Fruit fly (Drosophila melanogaster): ENCODE measurements around the gene He.
A peak's percentile ranks its signal among the peaks of the same experiment; 100 is the strongest.

Gene He

DNA sequence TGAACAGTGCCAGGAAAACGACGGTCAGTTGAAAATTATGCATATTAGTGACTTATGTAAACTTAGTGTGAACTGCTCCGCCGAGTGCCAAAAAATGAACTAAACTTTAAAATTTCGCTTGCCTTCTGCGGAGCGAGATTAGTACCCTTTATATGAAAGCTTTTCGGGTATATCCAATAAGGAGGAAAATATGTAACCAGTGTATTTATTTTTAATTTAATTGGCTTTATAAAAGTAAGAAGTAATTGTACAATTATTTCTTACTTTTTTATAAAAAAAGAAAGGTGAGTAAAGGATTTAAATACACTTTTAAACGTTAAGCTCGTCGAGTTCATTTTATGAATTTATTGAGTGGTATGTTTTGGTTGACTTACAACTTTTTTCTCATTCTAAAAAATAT, at the start of gene He:
Gene He, minus strand, starts transcription at position 101 of the 400 bp plus-strand sequence.
- TF ChIP-seq Xrp1 (GFP tag; IDR thresholded peaks at IDR 0.05) (no peak), Asciz (GFP tag; optimal IDR thresholded peaks at IDR 0.05) (no peak), CG17612 (GFP tag; IDR thresholded peaks at IDR 0.05) (no peak), CG13775 (GFP tag; optimal IDR thresholded peaks at IDR 0.05) (no peak), HLH3B (GFP tag; IDR thresholded peaks at IDR 0.05) (no peak)

DNA sequence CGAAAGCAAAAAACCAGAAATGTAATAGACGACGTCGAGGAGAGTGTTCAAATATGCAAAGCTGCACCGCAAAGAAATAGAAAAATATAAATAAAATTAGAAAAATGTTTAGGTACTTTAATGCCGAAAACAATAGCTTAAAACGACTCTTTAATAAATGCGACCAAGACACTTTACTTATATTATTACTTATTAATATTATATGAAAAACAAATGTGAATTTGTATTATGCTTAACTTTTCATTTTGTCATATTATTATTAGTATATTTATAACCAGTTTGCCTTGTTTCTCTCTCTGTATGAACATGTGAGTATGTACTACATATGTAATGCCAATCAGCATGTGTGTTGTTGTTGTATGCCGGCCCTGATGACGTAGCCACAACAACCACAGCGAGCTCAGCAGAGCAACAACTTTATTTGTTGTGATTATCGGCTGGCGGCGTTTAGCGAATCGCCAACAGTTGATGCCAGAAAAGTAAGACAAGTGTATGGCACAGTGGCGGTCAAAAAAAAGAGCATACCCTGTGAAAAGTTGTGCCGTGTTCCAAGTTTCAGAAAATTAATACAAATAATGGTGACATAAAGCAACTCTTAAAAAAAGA, 49.5 kb upstream of the He start:
- TF ChIP-seq pnt (GFP tag; optimal IDR thresholded peaks at IDR 0.05) = peak; percentile 13
- TF ChIP-seq Xrp1 (GFP tag; IDR thresholded peaks at IDR 0.05) = peak; percentile 93
- TF ChIP-seq Hr3 (GFP tag; optimal IDR thresholded peaks at IDR 0.05) = peak; percentile 92
- TF ChIP-seq ftz-f1 (GFP tag; optimal IDR thresholded peaks at IDR 0.05) = no peak
- peak; percentile 99 for TF ChIP-seq CG17361 (GFP tag; IDR thresholded peaks at IDR 0.05)
- TF ChIP-seq CG13296 (GFP tag; optimal IDR thresholded peaks at IDR 0.05) = peak; percentile 96
- TF ChIP-seq Taf1 (GFP tag; IDR thresholded peaks at IDR 0.05) = peak; percentile 87
- no peak for TF ChIP-seq Dfd (GFP tag; optimal IDR thresholded peaks at IDR 0.05)
- TF ChIP-seq ken (GFP tag; IDR thresholded peaks at IDR 0.05) = peak; percentile 50; the same call in 2 of the 3 replicates
- peak; percentile 92 for TF ChIP-seq fd96Cb (tag; optimal IDR thresholded peaks at IDR 0.05)
- TF ChIP-seq chif (GFP tag; optimal IDR thresholded peaks at IDR 0.05) = peak; percentile 51 to 53
- TF ChIP-seq CG12744 (GFP tag; optimal IDR thresholded peaks at IDR 0.05) = no peak
- peak; percentile 12 for TF ChIP-seq Bdp1 (GFP tag; optimal IDR thresholded peaks at IDR 0.05)
- peak; percentile 72 for TF ChIP-seq dati (GFP tag; IDR thresholded peaks at IDR 0.05)
- TF ChIP-seq CG10654 (GFP tag; optimal IDR thresholded peaks at IDR 0.05) = peak; percentile 82
- peak; percentile 58 for TF ChIP-seq CG1603 (tag; optimal IDR thresholded peaks at IDR 0.05)
- TF ChIP-seq toy (GFP tag; IDR thresholded peaks at IDR 0.05) = no peak; the same call in none of the 2 replicates
- TF ChIP-seq CG16779 (GFP tag; IDR thresholded peaks at IDR 0.05) = no peak
- no peak for TF ChIP-seq CG14965 (GFP tag; optimal IDR thresholded peaks at IDR 0.05; ENCODE audit: borderline replicate concordance)
- no peak for TF ChIP-seq bigmax (GFP tag; optimal IDR thresholded peaks at IDR 0.05)
- TF ChIP-seq CG10979 (tag; optimal IDR thresholded peaks at IDR 0.05) = peak; percentile 94
- TF ChIP-seq vvl (GFP tag; IDR thresholded peaks at IDR 0.05) = peak; percentile 95
- TF ChIP-seq tll (GFP tag; optimal IDR thresholded peaks at IDR 0.05) = peak in 1 of 2 experiments; percentile 63
- TF ChIP-seq B-H1 (GFP tag; IDR thresholded peaks at IDR 0.05) = peak; percentile 91
- no peak for TF ChIP-seq TFAM (GFP tag; optimal IDR thresholded peaks at IDR 0.05)
- TF ChIP-seq CG16863 (GFP tag; optimal IDR thresholded peaks at IDR 0.05) = peak; percentile 0
- peak; percentile 73 for TF ChIP-seq CG11456 (GFP tag; IDR thresholded peaks at IDR 0.05)
- no peak for TF ChIP-seq Dp (GFP tag; optimal IDR thresholded peaks at IDR 0.05)
- TF ChIP-seq Fer2 (tag; optimal IDR thresholded peaks at IDR 0.05) = peak; percentile 90
- peak; percentile 89 for TF ChIP-seq sob (GFP tag; IDR thresholded peaks at IDR 0.05)
- TF ChIP-seq CG14441 (GFP tag; IDR thresholded peaks at IDR 0.05) = peak; percentile 93
- peak; percentile 53 for TF ChIP-seq chn (GFP tag; optimal IDR thresholded peaks at IDR 0.05)
- TF ChIP-seq CG12391 (tag; optimal IDR thresholded peaks at IDR 0.05) = peak; percentile 97
- peak; percentile 92 for TF ChIP-seq CG2875 (GFP tag; optimal IDR thresholded peaks at IDR 0.05)
- TF ChIP-seq Hand (GFP tag; optimal IDR thresholded peaks at IDR 0.05) = peak; percentile 91
- TF ChIP-seq ind (GFP tag; optimal IDR thresholded peaks at IDR 0.05) = peak; percentile 84
- TF ChIP-seq sens-2 (GFP tag; IDR thresholded peaks at IDR 0.05) = peak; percentile 53; the same call in 1 of the 2 replicates
- TF ChIP-seq Gsc (GFP tag; IDR thresholded peaks at IDR 0.05) = peak; percentile 49
- peak; percentile 95 for TF ChIP-seq fd3F (GFP tag; optimal IDR thresholded peaks at IDR 0.05)
- no peak for TF ChIP-seq CG2129 (GFP tag; IDR thresholded peaks at IDR 0.05; ENCODE audit: partially characterized antibody)
- TF ChIP-seq GATAe (GFP tag; conservative IDR thresholded peaks at IDR 0.05) = peak; percentile 69
- no peak for TF ChIP-seq ato (GFP tag; IDR thresholded peaks at IDR 0.05; ENCODE audit: partially characterized antibody)
- TF ChIP-seq Awh (GFP tag; IDR thresholded peaks at IDR 0.05) = peak; percentile 84
- TF ChIP-seq Doc2 (GFP tag; IDR thresholded peaks at IDR 0.05) = peak; percentile 46
- TF ChIP-seq CG7372 (GFP tag; IDR thresholded peaks at IDR 0.05) = peak; percentile 90

Data from whole organism, embryonic.